Fruit fly (Drosophila melanogaster) S2 (cell line): Measurements from ENCODE around the gene orion.

Source experiments
- CG8478 ChIP-seq: fragments of >200 bp; optimal IDR thresholded peaks from 2 replicates; lab custom pipeline; 2018
- CTCF ChIP-seq, 2 experiments: fragments of >200 bp; optimal IDR thresholded peaks; 2 replicates each; lab custom pipeline; 2018

The orion gene

DNA sequence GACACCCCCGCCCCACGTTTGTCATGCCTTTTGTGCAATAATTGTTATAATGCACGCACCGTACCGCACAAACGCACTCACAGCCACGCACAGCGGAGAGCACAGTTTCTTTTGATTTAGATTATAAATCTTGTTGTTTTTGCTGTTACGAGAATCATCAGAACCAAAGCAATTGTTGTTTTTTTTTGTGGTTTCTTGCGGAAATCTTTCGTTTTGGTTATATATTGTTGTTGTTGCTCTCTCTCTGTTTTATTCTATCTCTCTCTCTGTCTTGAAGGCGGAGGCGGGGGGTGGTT is 21.1 kb upstream of the orion start:
- TF ChIP-seq CTCF (optimal IDR thresholded peaks at IDR 0.05; lab: Kevin White, UChicago) (no peak), CG8478 (lab: Kevin White, UChicago) (no peak)

DNA sequence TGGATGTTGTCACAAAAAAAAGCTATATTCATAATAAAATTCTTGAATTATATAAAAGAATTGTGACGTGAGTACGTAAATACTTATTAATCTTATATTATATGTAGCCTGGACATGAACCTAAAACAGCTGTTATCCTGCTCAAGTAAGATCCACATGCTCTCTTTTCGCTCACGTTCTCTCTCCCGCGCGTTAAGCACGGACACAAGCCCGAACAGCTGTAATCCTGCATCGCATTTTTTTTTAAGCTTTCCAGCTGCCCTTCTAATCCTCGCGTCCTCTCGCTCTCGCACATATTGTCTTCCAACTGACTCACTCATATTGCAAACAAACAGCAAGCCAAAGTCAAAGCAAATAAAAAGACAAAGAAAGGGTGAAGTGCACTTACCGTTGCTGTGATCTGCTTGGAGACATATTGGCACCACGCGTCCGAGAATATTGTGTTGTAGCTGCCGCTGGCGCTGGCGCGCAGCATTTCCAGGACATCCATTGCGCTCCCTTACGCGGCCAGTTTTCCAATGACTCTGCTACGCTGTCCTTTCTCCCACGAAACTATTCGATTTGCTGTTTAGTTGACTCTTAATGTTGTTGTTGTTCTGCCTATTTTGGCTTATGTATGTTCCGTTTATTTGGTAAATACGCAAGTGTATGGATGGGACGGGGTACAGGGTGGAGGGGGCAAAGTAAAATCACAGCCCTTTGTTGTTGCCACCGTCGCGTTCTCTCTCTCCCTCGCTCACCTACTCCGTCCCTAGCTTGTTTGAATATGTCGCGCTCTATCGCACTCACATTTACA is 20.5 kb upstream of the orion start:
- TF ChIP-seq CG8478 (lab: Kevin White, UChicago) (no peak), CTCF (optimal IDR thresholded peaks at IDR 0.05; lab: Kevin White, UChicago) (no peak)

DNA sequence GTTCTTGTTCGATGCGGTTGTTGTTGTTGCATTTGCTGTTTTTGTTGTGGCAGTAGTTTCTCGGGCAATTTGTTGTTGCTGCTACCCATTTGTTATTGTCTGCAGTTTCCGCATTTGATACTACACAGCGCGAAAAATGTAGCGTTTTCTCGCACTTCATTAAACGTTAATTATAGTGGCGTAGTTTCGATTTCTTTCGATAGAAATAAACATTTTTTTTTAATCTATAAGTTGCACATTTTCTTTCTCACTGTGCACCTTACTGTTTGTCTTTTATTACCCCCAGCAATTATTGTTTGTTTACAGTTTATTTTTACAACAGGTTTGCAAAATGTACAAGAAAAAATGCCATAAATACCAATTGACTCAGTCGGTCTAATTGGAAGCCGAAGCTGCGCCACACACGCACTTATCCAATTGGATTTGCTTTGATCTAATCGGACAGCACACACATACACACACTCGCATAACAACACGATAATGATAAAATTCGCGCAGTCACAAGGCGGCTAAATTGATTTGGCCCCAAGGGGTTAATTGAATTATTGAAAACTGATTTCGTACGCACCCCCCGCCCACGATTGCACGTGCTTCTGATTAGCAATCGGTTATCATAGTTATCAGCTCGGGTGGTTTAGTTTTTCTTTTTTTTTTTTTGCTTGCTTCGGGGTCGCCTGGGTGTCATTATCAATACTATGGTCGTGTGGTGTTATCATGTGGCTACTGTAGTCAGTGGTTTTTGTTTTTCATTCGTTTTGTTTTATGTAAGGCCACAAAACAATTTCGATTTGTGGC is 19.2 kb upstream of the orion start:
- TF ChIP-seq CTCF (optimal IDR thresholded peaks at IDR 0.05; lab: Kevin White, UChicago) (no peak), CG8478 (lab: Kevin White, UChicago) (no peak)

DNA sequence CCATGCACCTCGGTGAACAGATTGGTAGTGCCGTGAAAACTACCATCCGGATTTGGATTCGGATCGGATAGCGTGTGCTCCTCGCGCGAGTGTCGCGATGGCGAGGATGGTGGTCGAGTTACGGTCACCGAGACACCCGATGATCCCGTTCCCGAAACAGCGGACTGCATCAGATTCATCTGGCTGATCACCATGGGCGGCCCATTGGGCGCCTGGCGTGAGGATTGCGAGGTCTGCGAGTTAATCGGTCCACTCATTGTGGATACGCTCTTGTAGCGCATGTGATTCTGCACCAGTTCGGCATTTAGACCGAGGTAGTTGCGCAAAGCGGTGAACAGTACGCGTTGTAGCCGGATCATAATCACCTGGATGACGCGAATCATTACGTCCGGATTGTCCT is 17.0 kb upstream of the orion start, which contains the start of gene sn:
Gene sn (plus strand): TSS at position 301 of the 400 bp plus-strand sequence.
- no peak for TF ChIP-seq CTCF (optimal IDR thresholded peaks at IDR 0.05; lab: Kevin White, UChicago)

DNA sequence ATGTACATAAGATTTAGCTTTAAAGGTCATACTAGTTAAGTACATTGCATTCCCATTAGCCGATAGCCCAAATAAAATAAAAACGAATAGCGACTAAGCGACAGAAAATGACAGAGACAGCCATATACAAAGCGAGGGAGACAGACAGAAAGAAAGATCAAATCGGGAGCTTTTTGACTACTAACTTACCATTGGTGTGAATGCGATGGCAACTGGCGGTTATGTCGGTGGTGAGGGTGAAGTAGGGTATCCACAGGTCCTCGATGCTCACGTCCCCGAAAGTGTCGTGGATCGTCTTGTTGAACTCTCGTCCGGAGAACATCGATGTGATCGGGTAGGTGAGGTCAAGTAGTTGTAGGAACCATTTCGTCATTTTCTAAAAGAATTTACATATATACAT is 14.3 kb upstream of the orion start:
- TF ChIP-seq CG8478 (lab: Kevin White, UChicago) (no peak), CTCF (optimal IDR thresholded peaks at IDR 0.05; lab: Kevin White, UChicago) (no peak)

DNA sequence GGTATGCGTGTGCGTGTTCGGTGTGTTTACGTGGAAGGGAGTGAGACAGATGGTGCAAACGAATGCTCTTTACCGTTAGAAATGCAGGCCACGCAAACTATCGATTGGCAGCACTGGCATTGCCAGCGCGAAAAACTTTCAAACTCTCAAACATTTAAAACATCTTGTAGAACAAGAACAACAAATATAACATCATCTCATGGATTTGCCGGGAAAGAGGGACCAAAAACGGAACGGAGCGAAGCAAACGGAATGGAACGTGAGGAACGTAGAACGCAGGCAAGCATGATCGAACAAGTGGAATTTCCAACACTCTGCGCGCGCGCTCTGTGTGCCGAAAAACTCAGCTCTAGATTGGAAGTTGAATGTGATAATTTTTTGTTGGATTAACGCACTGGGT is 12.8 kb upstream of the orion start:
- TF ChIP-seq CG8478 (lab: Kevin White, UChicago), result no peak

DNA sequence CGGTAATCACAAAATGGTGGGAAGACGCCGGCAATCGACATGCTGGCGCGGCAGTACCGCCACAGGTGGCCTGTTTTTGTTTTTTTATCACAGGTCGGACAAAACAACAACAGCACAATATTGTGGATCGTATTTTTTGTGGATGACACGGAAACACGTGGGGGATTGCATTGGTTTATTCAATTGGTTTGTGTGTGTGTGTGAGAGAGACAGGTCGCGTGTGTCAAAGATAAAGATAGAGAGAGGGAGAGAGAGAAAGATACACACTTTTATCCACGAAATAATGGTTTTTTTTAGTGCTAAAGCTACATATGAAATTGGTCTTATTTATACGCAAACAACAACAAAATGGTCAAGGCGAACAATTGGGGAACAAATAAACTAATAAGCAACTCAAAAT is 12.3 kb upstream of the orion start:
- TF ChIP-seq CG8478 (lab: Kevin White, UChicago) (no peak), CTCF (optimal IDR thresholded peaks at IDR 0.05; lab: Kevin White, UChicago) (no peak)

DNA sequence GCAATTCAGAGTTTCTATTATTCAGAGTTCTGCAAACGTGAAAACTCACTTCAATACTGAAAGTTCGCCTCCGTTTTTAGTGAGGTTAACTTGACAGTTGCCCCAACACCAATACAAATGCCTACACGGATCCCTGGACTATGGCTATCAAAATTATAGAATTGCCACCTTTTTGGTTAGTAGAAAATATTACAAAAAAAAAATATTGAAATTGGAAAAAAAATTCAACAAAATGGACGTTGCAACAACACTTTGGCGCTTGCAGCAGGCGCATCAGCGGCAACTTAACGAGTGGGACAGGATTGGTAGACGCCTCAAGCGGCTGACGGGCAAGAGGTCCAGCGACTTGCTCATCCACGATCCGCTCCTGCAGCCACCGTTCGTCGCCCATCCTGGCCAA is 9.2 kb upstream of the orion start, which contains the start of the genes CG15332 and CG15330:
Gene CG15332 (minus strand): TSS at position 101 of the 400 bp plus-strand sequence.
Gene CG15330 (plus strand): TSS at position 175 of the 400 bp plus-strand sequence.
- no peak for TF ChIP-seq CTCF (optimal IDR thresholded peaks at IDR 0.05; lab: Kevin White, UChicago)
- no peak for TF ChIP-seq CG8478 (lab: Kevin White, UChicago)

DNA sequence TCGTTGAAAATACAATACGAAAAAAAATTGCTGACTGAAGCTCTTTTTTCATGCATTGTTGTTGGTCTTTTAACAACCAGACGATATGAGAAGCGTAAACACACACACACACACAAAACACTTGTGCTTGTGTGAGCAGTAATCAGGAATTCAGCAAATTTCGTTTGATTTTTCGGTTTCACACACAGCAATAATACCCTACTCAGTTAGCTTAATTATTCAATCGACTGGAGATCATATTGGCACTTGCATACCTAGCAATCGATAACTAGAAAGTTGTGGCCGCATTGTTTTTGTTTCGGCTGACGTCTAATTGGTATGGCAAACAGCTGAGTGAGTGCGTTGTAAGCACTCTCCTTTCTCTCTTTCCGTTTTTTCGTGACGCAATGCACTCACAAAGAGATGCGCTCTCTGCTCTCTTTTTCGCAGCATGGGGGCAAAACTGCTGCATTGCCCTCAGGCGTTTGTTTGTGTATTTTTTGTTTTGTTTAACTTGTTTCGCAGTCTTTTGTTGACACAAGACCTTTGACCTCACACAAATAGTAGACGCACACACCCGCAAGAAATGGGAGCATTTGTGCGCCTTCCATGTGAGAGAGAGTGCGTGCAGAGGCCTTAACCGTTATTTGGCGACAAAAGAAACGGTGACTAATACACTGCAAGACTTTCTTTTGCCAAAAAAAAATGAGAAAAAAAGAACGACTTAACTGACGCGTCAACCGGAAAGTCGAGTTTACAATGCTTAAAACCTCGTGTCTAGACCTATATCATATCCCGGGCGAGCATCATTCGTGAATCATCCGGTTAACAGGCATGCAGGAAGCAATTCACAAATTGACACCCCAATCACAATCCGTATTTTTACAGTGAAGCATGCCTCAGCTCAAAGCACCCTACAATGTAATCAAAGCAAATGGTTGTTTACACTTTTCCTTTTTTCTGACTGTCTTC is 1.7 kb downstream of the orion start:
- no peak for TF ChIP-seq CTCF (optimal IDR thresholded peaks at IDR 0.05; lab: Kevin White, UChicago)
- TF ChIP-seq CG8478 (lab: Kevin White, UChicago), result no peak

DNA sequence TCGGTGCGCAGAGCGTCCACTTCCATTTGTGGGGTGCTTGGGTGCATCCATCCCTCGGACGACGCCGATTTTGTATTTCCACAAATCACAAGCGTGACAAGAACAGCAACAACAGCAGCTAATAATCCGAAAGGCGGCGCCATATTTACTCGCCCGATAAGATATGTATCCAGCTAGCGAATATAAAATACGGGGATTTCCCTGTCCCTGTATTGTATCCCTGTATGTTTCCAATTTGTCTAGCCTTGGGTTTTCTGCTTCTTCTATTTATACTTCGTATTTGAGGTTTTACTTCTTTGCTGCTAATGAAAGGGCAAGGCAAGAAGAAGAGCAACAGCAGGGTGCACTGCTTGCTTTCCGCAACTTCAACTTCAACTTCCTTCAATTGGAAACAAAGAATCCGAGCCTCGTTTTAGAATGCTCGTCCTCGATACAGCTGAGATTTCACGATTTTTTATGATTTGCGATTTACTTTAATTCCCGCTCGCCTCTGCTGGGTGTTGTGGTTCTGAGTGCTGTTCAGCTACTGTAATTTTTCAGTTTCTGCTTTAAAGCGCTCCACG is 2.5 kb downstream of the orion start:
- TF ChIP-seq CG8478 (lab: Kevin White, UChicago), result no peak
- TF ChIP-seq CTCF (optimal IDR thresholded peaks at IDR 0.05; lab: Kevin White, UChicago), result no peak

DNA sequence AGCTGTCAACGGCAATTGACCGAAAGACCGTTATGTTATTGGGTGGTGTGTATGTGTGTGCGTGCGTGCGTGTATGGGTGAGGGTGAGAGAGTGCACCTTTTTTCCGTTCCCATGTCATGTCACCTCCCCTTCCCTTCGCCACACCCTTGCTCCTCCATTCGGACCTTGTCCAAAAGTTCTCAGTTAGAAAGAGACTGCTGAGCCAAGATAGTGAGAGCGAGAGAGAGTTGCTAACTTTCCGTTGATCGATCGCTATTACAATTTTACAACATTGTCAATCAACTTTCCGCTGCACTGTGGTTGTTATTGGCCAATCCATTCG is 8.3 kb downstream of the orion start:
- TF ChIP-seq CG8478 (lab: Kevin White, UChicago), result no peak
- TF ChIP-seq CTCF (optimal IDR thresholded peaks at IDR 0.05; lab: Kevin White, UChicago), result no peak

DNA sequence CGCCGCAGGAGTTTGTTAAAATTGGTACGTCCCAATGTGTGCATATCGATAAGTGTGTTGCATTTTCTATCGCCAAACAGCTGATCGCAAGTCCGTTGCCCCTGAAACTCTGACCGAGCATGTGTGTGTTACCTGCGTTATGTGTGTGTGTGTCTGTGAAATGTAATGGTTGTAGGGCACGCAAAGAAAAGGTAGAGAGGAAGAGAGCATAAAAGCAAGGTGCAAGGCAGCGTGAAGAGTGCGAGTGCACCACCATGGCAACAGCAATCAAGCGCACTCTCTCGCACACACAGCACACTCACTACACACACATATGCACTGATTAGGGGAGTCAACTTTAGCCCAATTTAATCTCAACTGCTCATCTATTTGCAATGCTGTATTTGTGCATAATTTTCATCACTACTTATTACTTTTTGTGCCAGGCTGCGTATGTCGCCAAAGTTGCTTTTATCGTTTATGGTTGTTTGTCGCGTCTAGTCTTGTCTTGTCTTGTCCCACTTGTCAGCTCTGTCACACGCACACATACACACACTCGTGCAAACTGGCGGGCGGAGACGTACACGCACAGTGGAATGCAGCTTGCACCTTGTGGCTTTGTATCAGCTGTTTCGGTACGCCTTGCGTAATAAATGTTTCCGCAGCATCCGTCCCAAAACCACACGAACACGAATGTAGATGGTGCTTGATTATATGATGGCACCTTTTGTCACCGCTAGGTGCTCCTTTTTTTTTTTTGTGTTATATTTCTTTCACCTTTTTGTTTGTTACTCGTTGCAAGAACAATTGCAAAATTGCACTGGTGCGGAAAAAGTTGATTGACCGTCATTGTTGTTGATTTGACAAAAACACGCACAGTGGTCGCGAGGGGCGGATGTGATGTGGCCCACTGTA is 8.9 kb downstream of the orion start:
- TF ChIP-seq CG8478 (lab: Kevin White, UChicago) (no peak), CTCF (optimal IDR thresholded peaks at IDR 0.05; lab: Kevin White, UChicago) (no peak)

DNA sequence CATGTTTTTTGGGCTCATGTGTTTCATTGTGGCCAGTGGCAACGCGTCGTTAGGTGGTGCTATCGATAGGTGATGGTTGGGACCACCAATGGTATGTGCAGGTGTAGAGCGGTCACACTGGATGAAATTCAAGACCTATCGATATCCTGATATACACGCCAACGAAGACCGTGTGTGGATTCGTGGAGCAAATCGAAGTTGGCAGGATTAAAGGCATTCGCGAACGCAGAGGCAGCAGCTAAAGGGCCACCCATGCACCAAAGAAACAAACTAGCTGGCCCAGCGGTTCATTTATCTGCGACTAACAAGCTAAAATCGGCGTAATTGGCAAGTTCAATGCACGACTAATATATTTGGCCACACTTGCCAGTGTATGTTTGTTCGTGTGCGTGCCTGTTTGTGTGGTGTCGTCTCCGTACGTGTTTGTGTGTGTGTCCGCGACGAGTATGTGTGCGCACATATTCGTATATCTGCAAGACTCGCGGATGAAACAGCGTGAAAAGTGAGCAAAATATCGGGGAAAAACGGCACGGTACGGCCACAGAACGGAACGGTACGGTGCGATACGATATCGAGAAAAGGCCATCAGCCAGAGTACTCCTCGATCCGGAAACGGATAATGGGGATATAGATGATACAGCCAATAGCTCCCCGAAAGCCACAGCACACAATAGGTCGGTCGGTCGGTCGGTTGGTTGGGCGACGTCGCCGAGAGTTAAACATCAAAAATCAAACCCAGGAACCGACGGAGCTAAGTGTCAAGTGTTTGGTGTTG is 10.7 kb downstream of the orion start, which contains the start of gene Ubr3:
Gene Ubr3 (plus strand): TSS at position 99 of the 775 bp plus-strand sequence.
- TF ChIP-seq CTCF (optimal IDR thresholded peaks at IDR 0.05; lab: Kevin White, UChicago), result no peak
- TF ChIP-seq CG8478 (lab: Kevin White, UChicago), result no peak
